Fruit fly (Drosophila melanogaster) whole organism, embryonic: ENCODE measurements around the gene Tim17b1.

Experiments used
- Bteb2 ChIP-seq: fragments of 200-800 bp; sonication (Bioruptor generic); optimal IDR thresholded peaks from 2 replicates; lab custom pipeline; 2016; ENCODE audit warnings: missing biosample characterization, missing genetic modification characterization
- CG10543 ChIP-seq: fragments of 200-800 bp; sonication (Bioruptor generic); optimal IDR thresholded peaks from 3 replicates; lab custom pipeline; 2017; ENCODE audit warnings: missing biosample characterization, mild to moderate bottlenecking, missing genetic modification characterization, moderate library complexity
- CG11560 ChIP-seq: fragments of 200-800 bp; sonication (Bioruptor generic); IDR thresholded peaks from 3 replicates; pipeline ENCODE4 v1.3.6; 2022; ENCODE audit warnings: missing biosample characterization, missing genetic modification characterization
- CG11723 ChIP-seq: fragments of 200-800 bp; sonication (Bioruptor generic); optimal IDR thresholded peaks from 2 replicates; lab custom pipeline; 2017; ENCODE audit warnings: missing biosample characterization, mild to moderate bottlenecking, missing genetic modification characterization
- CG12299 ChIP-seq: fragments of 200-800 bp; sonication (Bioruptor generic); optimal IDR thresholded peaks from 2 replicates; lab custom pipeline; 2018; ENCODE audit warnings: missing biosample characterization, mild to moderate bottlenecking, missing genetic modification characterization
- CG13424 ChIP-seq: fragments of 200-800 bp; sonication (Bioruptor generic); optimal IDR thresholded peaks from 2 replicates; lab custom pipeline; 2019; ENCODE audit warnings: missing biosample characterization, mild to moderate bottlenecking, missing genetic modification characterization, moderate library complexity
- CG14014 ChIP-seq: fragments of 200-800 bp; sonication (Bioruptor generic); IDR thresholded peaks from 2 replicates; pipeline ENCODE4 v1.3.6; 2022; ENCODE audit warnings: missing biosample characterization, missing genetic modification characterization
- CG17186 ChIP-seq: fragments of 200-800 bp; sonication (Bioruptor generic); optimal IDR thresholded peaks from 3 replicates; lab custom pipeline; 2017; ENCODE audit warnings: missing biosample characterization, missing genetic modification reagents, missing genetic modification characterization
- CG2129 ChIP-seq: fragments of 200-800 bp; sonication (Bioruptor generic); IDR thresholded peaks from 2 replicates; pipeline ENCODE4 v1.3.6; 2022; ENCODE audit warnings: missing biosample characterization, missing genetic modification characterization; ENCODE audit not compliant: partially characterized antibody
- CG4282 ChIP-seq: fragments of 200-800 bp; sonication (Bioruptor generic); optimal IDR thresholded peaks from 2 replicates; lab custom pipeline; 2016; ENCODE audit warnings: missing biosample characterization, missing genetic modification characterization
- CG6254 ChIP-seq: fragments of 200-800 bp; sonication (Bioruptor generic); optimal IDR thresholded peaks from 3 replicates; lab custom pipeline; 2017; ENCODE audit warnings: mild to moderate bottlenecking, missing biosample characterization, missing genetic modification reagents, missing genetic modification characterization
- CG7987 ChIP-seq: fragments of 200-800 bp; sonication (Bioruptor generic); optimal IDR thresholded peaks from 2 replicates; lab custom pipeline; 2018; ENCODE audit warnings: missing biosample characterization, mild to moderate bottlenecking, missing genetic modification characterization, moderate library complexity
- CG8281 ChIP-seq: fragments of 200-800 bp; sonication (Bioruptor generic); optimal IDR thresholded peaks from 2 replicates; lab custom pipeline; 2018; ENCODE audit warnings: missing biosample characterization, mild to moderate bottlenecking, missing genetic modification characterization, moderate library complexity
- CG8290 ChIP-seq, 3 experiments: fragments of 200-800 bp; sonication (Bioruptor generic); optimal IDR thresholded peaks; 2 replicates each; lab custom pipeline; 2016 to 2019; ENCODE audit warnings: missing biosample characterization in 3 of 3, missing genetic modification characterization in 3 of 3, mild to moderate bottlenecking in 2 of 3, moderate library complexity in 1 of 3
- CG8478 ChIP-seq: fragments of >200 bp; optimal IDR thresholded peaks from 2 replicates; lab custom pipeline; 2018
- CG9727 ChIP-seq: fragments of 200-800 bp; sonication (Bioruptor generic); optimal IDR thresholded peaks from 3 replicates; lab custom pipeline; 2017; ENCODE audit warnings: missing biosample characterization, mild to moderate bottlenecking, missing genetic modification characterization
- Drgx ChIP-seq: fragments of 200-800 bp; sonication (Bioruptor generic); IDR thresholded peaks from 2 replicates; pipeline ENCODE4 v1.3.6; 2022; ENCODE audit warnings: missing biosample characterization, missing genetic modification characterization
- Gsc ChIP-seq: fragments of 200-800 bp; sonication (Bioruptor generic); IDR thresholded peaks from 2 replicates; pipeline ENCODE4 v1.3.6; 2022; ENCODE audit warnings: missing biosample characterization, missing genetic modification characterization
- Jarid2 ChIP-seq: fragments of 200-800 bp; sonication (Bioruptor generic); optimal IDR thresholded peaks from 3 replicates; lab custom pipeline; 2017; ENCODE audit warnings: mild to moderate bottlenecking, missing biosample characterization, missing genetic modification reagents, missing genetic modification characterization
- Lhr ChIP-seq: fragments of 200-800 bp; sonication (Bioruptor generic); optimal IDR thresholded peaks from 3 replicates; lab custom pipeline; 2017; ENCODE audit warnings: mild to moderate bottlenecking, missing biosample characterization, missing genetic modification reagents, missing genetic modification characterization
- Meics ChIP-seq: fragments of 200-800 bp; sonication (Bioruptor generic); optimal IDR thresholded peaks from 2 replicates; lab custom pipeline; 2017; ENCODE audit warnings: missing biosample characterization, mild to moderate bottlenecking, missing genetic modification characterization
- Optix ChIP-seq: fragments of 200-800 bp; sonication (Bioruptor generic); IDR thresholded peaks from 3 replicates; pipeline ENCODE4 v1.3.6; 2022; ENCODE audit warnings: missing biosample characterization, missing genetic modification characterization
- Usf ChIP-seq: fragments of 200-800 bp; sonication (Bioruptor generic); optimal IDR thresholded peaks from 2 replicates; lab custom pipeline; 2017; ENCODE audit warnings: missing genotype, missing biosample characterization, missing genetic modification characterization
- ac ChIP-seq: fragments of 200-800 bp; sonication (Bioruptor generic); optimal IDR thresholded peaks from 3 replicates; lab custom pipeline; 2017; ENCODE audit warnings: missing biosample characterization, mild to moderate bottlenecking, missing genetic modification characterization
- ara ChIP-seq: fragments of 200-800 bp; sonication (Bioruptor generic); IDR thresholded peaks from 2 replicates; pipeline ENCODE4 v1.3.6; 2022; ENCODE audit warnings: missing biosample characterization, missing genetic modification characterization
- cwo ChIP-seq: fragments of 200-800 bp; sonication (Bioruptor generic); optimal IDR thresholded peaks from 3 replicates; lab custom pipeline; 2017; ENCODE audit warnings: missing biosample characterization, missing genetic modification characterization, mild to moderate bottlenecking, moderate library complexity, missing genetic modification reagents
- disco-r ChIP-seq: fragments of 200-800 bp; sonication (Bioruptor generic); optimal IDR thresholded peaks from 2 replicates; lab custom pipeline; 2016; ENCODE audit warnings: missing biosample characterization, missing genetic modification characterization
- dm ChIP-seq: fragments of 200-800 bp; sonication (Bioruptor generic); optimal IDR thresholded peaks from 3 replicates; lab custom pipeline; 2016; ENCODE audit warnings: missing biosample characterization, missing genetic modification characterization
- emc ChIP-seq: fragments of 200-800 bp; sonication (Bioruptor generic); optimal IDR thresholded peaks from 2 replicates; lab custom pipeline; 2016; ENCODE audit warnings: missing biosample characterization, missing genetic modification characterization
- ems ChIP-seq: fragments of 200-800 bp; sonication (Bioruptor generic); optimal IDR thresholded peaks from 3 replicates; lab custom pipeline; 2016; ENCODE audit warnings: missing biosample characterization, missing genetic modification characterization
- esg ChIP-seq: fragments of 200-800 bp; sonication (Bioruptor generic); conservative IDR thresholded peaks from 2 replicates; pipeline ENCODE4 v1.3.6; 2022; ENCODE audit warnings: missing biosample characterization, missing genetic modification characterization
- eve ChIP-seq, 2 experiments: fragments of >200 bp; optimal IDR thresholded peaks; 2 replicates each; lab custom pipeline; 2017; ENCODE audit warnings: missing biosample characterization in 2 of 2, missing genetic modification characterization in 2 of 2
- eyg ChIP-seq: fragments of 200-800 bp; sonication (Bioruptor generic); optimal IDR thresholded peaks from 3 replicates; lab custom pipeline; 2016; ENCODE audit warnings: missing biosample characterization, missing genetic modification characterization
- ftz-f1 ChIP-seq: fragments of 200-800 bp; sonication (Bioruptor generic); optimal IDR thresholded peaks from 2 replicates; lab custom pipeline; 2016; ENCODE audit warnings: missing biosample characterization, missing genetic modification characterization
- gsb-n ChIP-seq: fragments of 200-800 bp; sonication (Bioruptor generic); optimal IDR thresholded peaks from 3 replicates; lab custom pipeline; 2018; ENCODE audit warnings: missing biosample characterization, mild to moderate bottlenecking, missing genetic modification characterization
- gt ChIP-seq: fragments of 200-800 bp; sonication (Bioruptor generic); IDR thresholded peaks from 2 replicates; pipeline ENCODE4 v1.3.6; 2022; ENCODE audit warnings: missing biosample characterization, missing genetic modification characterization
- her ChIP-seq: fragments of 200-800 bp; sonication (Bioruptor generic); optimal IDR thresholded peaks from 2 replicates; lab custom pipeline; 2016; ENCODE audit warnings: missing biosample characterization, missing genetic modification characterization
- inv ChIP-seq: fragments of 200-800 bp; sonication (Bioruptor generic); IDR thresholded peaks from 2 replicates; pipeline ENCODE4 v1.3.6; 2022; ENCODE audit warnings: missing biosample characterization, missing genetic modification characterization; ENCODE audit not compliant: partially characterized antibody
- jumu ChIP-seq: fragments of 200-800 bp; sonication (Bioruptor generic); optimal IDR thresholded peaks from 3 replicates; lab custom pipeline; 2016; ENCODE audit warnings: missing biosample characterization, missing genetic modification characterization
- nau ChIP-seq: fragments of 200-800 bp; sonication (Bioruptor generic); optimal IDR thresholded peaks from 3 replicates; lab custom pipeline; 2017; ENCODE audit warnings: missing biosample characterization, mild to moderate bottlenecking, missing genetic modification characterization, missing genetic modification reagents
- phol ChIP-seq: fragments of 200-800 bp; sonication (Bioruptor generic); optimal IDR thresholded peaks from 3 replicates; lab custom pipeline; 2018; ENCODE audit warnings: missing biosample characterization, mild to moderate bottlenecking, missing genetic modification characterization, moderate library complexity
- sd ChIP-seq: fragments of 200-800 bp; sonication (Bioruptor generic); optimal IDR thresholded peaks from 3 replicates; lab custom pipeline; 2018; ENCODE audit warnings: missing biosample characterization, mild to moderate bottlenecking, missing genetic modification characterization, moderate library complexity
- seq ChIP-seq: fragments of 200-800 bp; sonication (Bioruptor generic); IDR thresholded peaks from 2 replicates; pipeline ENCODE4 v1.3.6; 2022; ENCODE audit warnings: missing biosample characterization, missing genetic modification characterization
- tin ChIP-seq: fragments of 200-800 bp; sonication (Bioruptor generic); optimal IDR thresholded peaks from 3 replicates; lab custom pipeline; 2016; ENCODE audit warnings: missing biosample characterization, missing genetic modification characterization
- tna ChIP-seq: fragments of 200-800 bp; sonication (Bioruptor generic); IDR thresholded peaks from 2 replicates; pipeline ENCODE4 v1.3.6; 2022; ENCODE audit warnings: missing biosample characterization, missing genetic modification characterization; ENCODE audit not compliant: partially characterized antibody
- ttk ChIP-seq: fragments of 200-800 bp; sonication (Bioruptor generic); IDR thresholded peaks from 2 replicates; pipeline ENCODE4 v2.1.2; 2022; ENCODE audit warnings: missing biosample characterization, missing genetic modification characterization
- twi ChIP-seq: fragments of 200-800 bp; optimal IDR thresholded peaks from 2 replicates; lab custom pipeline; 2019; ENCODE audit warnings: missing biosample characterization, mild to moderate bottlenecking, missing genetic modification characterization, moderate library complexity
- unc-4 ChIP-seq: fragments of 200-800 bp; sonication (Bioruptor generic); IDR thresholded peaks from 2 replicates; pipeline ENCODE4 v1.3.6; 2022; ENCODE audit warnings: missing biosample characterization, missing genetic modification characterization; ENCODE audit not compliant: partially characterized antibody
- usp ChIP-seq: fragments of >200 bp; optimal IDR thresholded peaks from 2 replicates; lab custom pipeline; 2017; ENCODE audit warnings: missing biosample characterization, missing genetic modification characterization
- vfl ChIP-seq: fragments of 200-800 bp; sonication (Bioruptor generic); optimal IDR thresholded peaks from 2 replicates; lab custom pipeline; 2016; ENCODE audit warnings: missing biosample characterization, missing genetic modification characterization

Gene Tim17b1

DNA sequence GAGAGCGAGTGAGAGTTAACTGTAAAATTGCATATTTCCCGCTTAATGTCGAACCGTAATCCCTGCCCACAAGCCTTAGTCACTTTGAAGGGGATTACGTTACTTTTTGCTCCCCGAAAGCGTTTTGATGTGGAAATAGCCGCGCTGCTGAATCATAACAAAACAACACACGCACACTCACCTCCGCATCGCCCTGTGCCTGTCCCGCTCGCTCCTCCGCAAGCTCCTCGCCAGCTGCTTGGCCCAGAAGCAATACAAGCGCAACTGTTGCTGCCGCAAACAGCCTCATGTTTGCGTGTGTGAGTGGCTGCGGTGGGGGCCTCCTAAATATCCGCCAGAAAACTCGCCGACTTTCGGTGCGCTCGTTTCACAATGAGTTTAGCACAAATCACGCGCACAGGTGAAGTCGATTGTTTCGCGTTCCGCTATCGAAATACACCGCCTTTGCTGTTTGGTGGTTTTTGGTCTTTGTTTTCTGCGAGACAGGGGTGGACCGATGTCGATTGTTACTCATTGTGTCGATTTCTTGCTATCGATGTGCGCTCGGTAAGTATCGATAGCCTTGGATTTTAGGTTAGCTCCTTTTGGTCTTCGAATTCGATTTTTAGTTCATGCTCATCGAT lies 48.6 kb upstream of the Tim17b1 start, which contains the start of gene CtsF (continued):
- TF ChIP-seq CG12299 = peak; percentile 28
- TF ChIP-seq CG2129 (GFP tag; lab: Robert Waterston, UW) = peak; percentile 93
- TF ChIP-seq CG10543 (GFP tag; lab: Kevin White, UChicago) = peak; percentile 64
- no peak for TF ChIP-seq cwo
- TF ChIP-seq Bteb2 = no peak
- peak; percentile 98 for TF ChIP-seq inv (GFP tag; lab: Robert Waterston, UW)
- TF ChIP-seq CG8281 (tag; lab: Kevin White, UChicago) = no peak
- TF ChIP-seq disco-r (GFP tag; lab: Kevin White, UChicago) = peak; percentile 4
- no peak for TF ChIP-seq eve (GFP tag; optimal IDR thresholded peaks at IDR 0.05; lab: Kevin White, UChicago)
- TF ChIP-seq gt (GFP tag; lab: Robert Waterston, UW) = no peak
- TF ChIP-seq Drgx (GFP tag; lab: Robert Waterston, UW) = no peak
- no peak for TF ChIP-seq Gsc
- no peak for TF ChIP-seq CG6254 (GFP tag; lab: Kevin White, UChicago)
- TF ChIP-seq sd (tag; lab: Kevin White, UChicago) = peak; percentile 36
- peak; percentile 71 for TF ChIP-seq ftz-f1 (GFP tag; lab: Kevin White, UChicago)
- no peak for TF ChIP-seq twi
- TF ChIP-seq eyg (GFP tag; lab: Kevin White, UChicago) = no peak
- TF ChIP-seq her (GFP tag; lab: Kevin White, UChicago) = peak; percentile 79
- no peak for TF ChIP-seq usp (GFP tag; lab: Kevin White, UChicago)
- TF ChIP-seq esg (GFP tag; lab: Robert Waterston, UW) = no peak
- TF ChIP-seq CG8290 (GFP tag; optimal IDR thresholded peaks at IDR 0.05; lab: Kevin White, UChicago) = no peak
- TF ChIP-seq CG8290 (tag; optimal IDR thresholded peaks at IDR 0.05; lab: Kevin White, UChicago) = peak in 1 of 2 experiments; percentile 25
- TF ChIP-seq Meics (GFP tag; lab: Kevin White, UChicago) = no peak
- TF ChIP-seq CG14014 = no peak
- TF ChIP-seq ems (GFP tag; lab: Kevin White, UChicago) = peak; percentile 32
- TF ChIP-seq CG11560 (tag; lab: Robert Waterston, UW) = no peak
- peak; percentile 1 for TF ChIP-seq phol (tag; lab: Kevin White, UChicago)
- TF ChIP-seq seq (GFP tag; lab: Robert Waterston, UW) = no peak
- peak; percentile 25 for TF ChIP-seq CG7987 (GFP tag; lab: Kevin White, UChicago)
- TF ChIP-seq Lhr (GFP tag; lab: Kevin White, UChicago) = peak; percentile 14
- no peak for TF ChIP-seq ara (GFP tag; lab: Robert Waterston, UW)
- peak; percentile 6 for TF ChIP-seq gsb-n (tag; lab: Kevin White, UChicago)
- TF ChIP-seq vfl (GFP tag; lab: Kevin White, UChicago) = no peak
- TF ChIP-seq CG8478 (lab: Kevin White, UChicago) = peak; percentile 93
- peak; percentile 70 for TF ChIP-seq CG17186 (GFP tag; lab: Kevin White, UChicago)
- TF ChIP-seq CG13424 (tag; lab: Kevin White, UChicago) = no peak
- no peak for TF ChIP-seq tin (GFP tag; lab: Kevin White, UChicago)
- no peak for TF ChIP-seq ttk (GFP tag; lab: Robert Waterston, UW)
- TF ChIP-seq Optix (GFP tag; lab: Robert Waterston, UW) = no peak
- TF ChIP-seq unc-4 (GFP tag; lab: Robert Waterston, UW) = peak; percentile 99
- no peak for TF ChIP-seq emc (GFP tag; lab: Kevin White, UChicago)
- TF ChIP-seq CG11723 (GFP tag; lab: Kevin White, UChicago) = no peak
- no peak for TF ChIP-seq nau (GFP tag; lab: Kevin White, UChicago)
- peak; percentile 14 for TF ChIP-seq jumu (GFP tag; lab: Kevin White, UChicago)
- no peak for TF ChIP-seq Usf (GFP tag; lab: Kevin White, UChicago)
- TF ChIP-seq tna = peak; percentile 100
- peak; percentile 61 for TF ChIP-seq Jarid2 (GFP tag; lab: Kevin White, UChicago)
- TF ChIP-seq CG9727 = no peak
- TF ChIP-seq dm (GFP tag; lab: Kevin White, UChicago) = peak; percentile 29
- peak; percentile 32 for TF ChIP-seq CG4282
- no peak for TF ChIP-seq ac
